Fruit fly (Drosophila melanogaster) whole organism, wandering third instar larva: ENCODE data around the gene CG13654.

ENCODE experiments used
- Abd-B ChIP-seq: fragments of >200 bp; optimal IDR thresholded peaks from 2 replicates; lab custom pipeline; 2017; ENCODE audit warnings: missing biosample characterization, missing genetic modification characterization
- CG32264 ChIP-seq: fragments of 200-800 bp; sonication (Bioruptor generic); optimal IDR thresholded peaks from 2 replicates; lab custom pipeline; 2016; ENCODE audit warnings: missing biosample characterization, missing genetic modification characterization
- CG9705 ChIP-seq: fragments of 200-800 bp; sonication (Bioruptor generic); optimal IDR thresholded peaks from 2 replicates; lab custom pipeline; 2018; ENCODE audit warnings: missing biosample characterization, mild to moderate bottlenecking, missing genetic modification characterization
- CrebA ChIP-seq: fragments of 200-800 bp; sonication (Bioruptor generic); optimal IDR thresholded peaks from 2 replicates; lab custom pipeline; 2016; ENCODE audit warnings: missing biosample characterization, mild to moderate bottlenecking, missing genetic modification characterization, borderline replicate concordance
- Dfd ChIP-seq: fragments of >200 bp; optimal IDR thresholded peaks from 2 replicates; lab custom pipeline; 2017; ENCODE audit warnings: missing biosample characterization, missing genetic modification characterization
- Dif ChIP-seq: fragments of 200-275, 200-300 bp; sonication (Bioruptor generic); optimal IDR thresholded peaks from 2 replicates; lab custom pipeline; 2018; ENCODE audit warnings: missing biosample characterization, missing genetic modification characterization; ENCODE audit not compliant: partially characterized antibody
- GATAd ChIP-seq: sonication (Bioruptor generic); optimal IDR thresholded peaks from 2 replicates; lab custom pipeline; 2016; ENCODE audit warnings: missing biosample characterization, missing genetic modification characterization
- HLH106 ChIP-seq: fragments of 200-800 bp; optimal IDR thresholded peaks from 3 replicates; lab custom pipeline; 2019; ENCODE audit warnings: missing biosample characterization, mild to moderate bottlenecking, missing genetic modification characterization, moderate library complexity
- Hnf4 ChIP-seq: fragments of 200-800 bp; sonication (Bioruptor generic); optimal IDR thresholded peaks from 2 replicates; lab custom pipeline; 2016; ENCODE audit warnings: missing biosample characterization, mild to moderate bottlenecking, missing genetic modification characterization
- Hr78 ChIP-seq: fragments of >200 bp; optimal IDR thresholded peaks from 2 replicates; lab custom pipeline; 2017; ENCODE audit warnings: missing biosample characterization, missing genetic modification characterization
- Hr83 ChIP-seq: fragments of 200-300 bp; sonication (Bioruptor generic); optimal IDR thresholded peaks from 2 replicates; lab custom pipeline; 2016; ENCODE audit warnings: missing biosample characterization, mild to moderate bottlenecking, missing genetic modification characterization, moderate library complexity; ENCODE audit not compliant: poor library complexity, severe bottlenecking
- Jra ChIP-seq: sonication (Bioruptor generic); optimal IDR thresholded peaks from 2 replicates; lab custom pipeline; 2016; ENCODE audit warnings: missing biosample characterization, missing genetic modification characterization
- Mio ChIP-seq: sonication (Bioruptor generic); optimal IDR thresholded peaks from 2 replicates; lab custom pipeline; 2016; ENCODE audit warnings: missing biosample characterization, missing genetic modification characterization
- Myc ChIP-seq: fragments of >200 bp; optimal IDR thresholded peaks from 2 replicates; lab custom pipeline; 2017
- N ChIP-seq: fragments of >200 bp; optimal IDR thresholded peaks from 2 replicates; lab custom pipeline; 2018; ENCODE audit warnings: missing biosample characterization, missing external identifiers, missing genetic modification characterization
- OdsH ChIP-seq: fragments of 200-800 bp; sonication (Bioruptor generic); optimal IDR thresholded peaks from 2 replicates; lab custom pipeline; 2016; ENCODE audit warnings: missing biosample characterization, mild to moderate bottlenecking, missing genetic modification characterization
- Rel ChIP-seq, 2 experiments: fragments of 200-800 bp; sonication (Bioruptor generic) in 1 of 2; optimal IDR thresholded peaks; 2 replicates in 1 of 2; 3 replicates in 1 of 2; lab custom pipeline; 2016 to 2019; ENCODE audit warnings: mild to moderate bottlenecking in 2 of 2, missing biosample characterization in 2 of 2, missing genetic modification characterization in 2 of 2, moderate library complexity in 1 of 2
- Sp1 ChIP-seq: fragments of 200-800 bp; sonication (Bioruptor generic); optimal IDR thresholded peaks from 3 replicates; lab custom pipeline; 2019; ENCODE audit warnings: missing biosample characterization, mild to moderate bottlenecking, missing genetic modification characterization, moderate library complexity
- Vsx2 ChIP-seq: fragments of 200-300, 225-300 bp; sonication (Bioruptor generic); optimal IDR thresholded peaks from 2 replicates; lab custom pipeline; 2018; ENCODE audit warnings: missing biosample characterization, missing genetic modification characterization; ENCODE audit not compliant: partially characterized antibody
- br ChIP-seq: fragments of 200-800 bp; sonication (Bioruptor generic); optimal IDR thresholded peaks from 2 replicates; lab custom pipeline; 2016; ENCODE audit warnings: missing biosample characterization, missing genetic modification characterization
- brk ChIP-seq: fragments of 200-800 bp; sonication (Bioruptor generic); optimal IDR thresholded peaks from 2 replicates; lab custom pipeline; 2016; ENCODE audit warnings: missing biosample characterization, mild to moderate bottlenecking, missing genetic modification characterization
- dl ChIP-seq, 2 experiments: fragments of 175-275, 200-275 bp in 1 of 2; fragments of 200-275 bp in 1 of 2; sonication (Bioruptor generic); optimal IDR thresholded peaks; lab custom pipeline; 2018; ENCODE audit warnings: mild to moderate bottlenecking in 2 of 2, missing biosample characterization in 2 of 2, missing genetic modification characterization in 2 of 2, moderate library complexity in 2 of 2; ENCODE audit not compliant: partially characterized antibody in 2 of 2, insufficient read depth in 1 of 2
- dmrt93B ChIP-seq: fragments of 200-800 bp; sonication (Bioruptor generic); optimal IDR thresholded peaks from 2 replicates; lab custom pipeline; 2018; ENCODE audit warnings: missing biosample characterization, mild to moderate bottlenecking, missing genetic modification characterization
- dsf ChIP-seq: sonication (Bioruptor generic); optimal IDR thresholded peaks from 2 replicates; lab custom pipeline; 2016; ENCODE audit warnings: missing biosample characterization, missing genetic modification characterization, borderline replicate concordance
- ey ChIP-seq: fragments of 200-800 bp; sonication (Bioruptor generic); optimal IDR thresholded peaks from 2 replicates; lab custom pipeline; 2016; ENCODE audit warnings: missing biosample characterization, missing genetic modification characterization
- foxo ChIP-seq, 2 experiments: fragments of 200-800 bp; sonication (Bioruptor generic); optimal IDR thresholded peaks; 2 replicates in 1 of 2; 3 replicates in 1 of 2; lab custom pipeline; 2016 to 2017; ENCODE audit warnings: missing biosample characterization in 2 of 2, missing genetic modification characterization in 2 of 2
- fru ChIP-seq: fragments of 200-800 bp; sonication (Bioruptor generic); optimal IDR thresholded peaks from 3 replicates; lab custom pipeline; 2016; ENCODE audit warnings: missing biosample characterization, mild to moderate bottlenecking, missing genetic modification characterization
- h ChIP-seq: fragments of 200-800 bp; sonication (Bioruptor generic); optimal IDR thresholded peaks from 3 replicates; lab custom pipeline; 2016; ENCODE audit warnings: missing biosample characterization, mild to moderate bottlenecking, missing genetic modification characterization
- jim ChIP-seq: fragments of 175-275, 200-325 bp; sonication (Bioruptor generic); optimal IDR thresholded peaks from 2 replicates; lab custom pipeline; 2016; ENCODE audit warnings: missing biosample characterization, mild to moderate bottlenecking, missing genetic modification characterization
- lola ChIP-seq: fragments of >200 bp; optimal IDR thresholded peaks from 2 replicates; lab custom pipeline; 2017; ENCODE audit warnings: missing biosample characterization, missing genetic modification characterization
- psq ChIP-seq: fragments of 200-800 bp; sonication (Bioruptor generic); optimal IDR thresholded peaks from 3 replicates; lab custom pipeline; 2017; ENCODE audit warnings: missing biosample characterization, mild to moderate bottlenecking, missing genetic modification characterization, moderate library complexity
- rgr ChIP-seq: fragments of 200-800 bp; sonication (Bioruptor generic); optimal IDR thresholded peaks from 3 replicates; lab custom pipeline; 2016; ENCODE audit warnings: missing biosample characterization, mild to moderate bottlenecking, missing genetic modification characterization
- sage ChIP-seq: fragments of 200-800 bp; sonication (Bioruptor generic); optimal IDR thresholded peaks from 2 replicates; lab custom pipeline; 2016; ENCODE audit warnings: missing biosample characterization, mild to moderate bottlenecking, missing genetic modification characterization
- sv ChIP-seq: fragments of 200-800 bp; sonication (Bioruptor generic); optimal IDR thresholded peaks from 3 replicates; lab custom pipeline; 2016; ENCODE audit warnings: missing biosample characterization, missing genetic modification characterization
- tai ChIP-seq: sonication (Bioruptor generic); optimal IDR thresholded peaks from 2 replicates; lab custom pipeline; 2016; ENCODE audit warnings: missing biosample characterization, missing genetic modification characterization
- usp ChIP-seq: fragments of >200 bp; optimal IDR thresholded peaks from 2 replicates; lab custom pipeline; 2017; ENCODE audit warnings: missing biosample characterization, missing genetic modification characterization
- woc ChIP-seq: sonication (Bioruptor generic); optimal IDR thresholded peaks from 2 replicates; lab custom pipeline; 2016; ENCODE audit warnings: missing biosample characterization, mild to moderate bottlenecking, missing genetic modification characterization

Gene CG13654

DNA sequence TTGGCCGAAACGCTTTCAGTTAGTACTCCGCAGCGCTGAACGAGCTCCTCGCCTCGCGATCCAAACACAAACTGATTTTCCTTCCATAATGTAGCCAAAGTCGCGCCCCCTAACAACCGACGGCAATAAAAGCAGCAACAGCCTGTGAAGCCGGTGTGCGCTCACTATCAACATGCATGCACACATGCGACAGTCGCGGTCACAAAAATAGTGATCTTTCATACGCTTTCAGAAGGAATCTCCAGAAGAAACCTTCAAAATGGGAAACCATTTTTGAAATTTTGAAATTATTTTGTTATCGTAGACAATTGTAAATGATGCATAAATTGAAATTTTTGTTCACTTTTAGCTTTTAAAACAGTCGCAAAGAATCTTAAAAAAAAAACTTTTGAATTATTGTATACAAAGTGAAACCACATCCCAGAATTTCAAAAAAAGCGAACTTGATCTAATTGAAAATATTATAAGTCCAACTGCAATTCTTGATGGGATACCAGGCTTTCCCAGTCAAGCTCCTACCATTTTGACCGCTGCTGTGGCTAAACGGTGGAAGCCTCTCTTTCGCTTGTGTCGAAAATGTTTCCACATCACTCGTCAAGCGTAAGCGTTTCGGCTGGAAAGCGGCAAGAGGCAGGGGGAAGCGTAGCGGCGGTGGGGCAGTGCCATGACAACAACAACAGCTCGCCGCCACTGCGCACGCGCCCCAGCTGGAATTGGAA, 32.8 kb downstream of the CG13654 start, which contains the start of gene Cad96Cb:
TSS of gene Cad96Cb (minus strand) at position 51 of the 719 bp plus-strand sequence.
- TF ChIP-seq rgr (GFP tag; lab: Kevin White, UChicago), result peak; percentile 84
- TF ChIP-seq brk (GFP tag; lab: Kevin White, UChicago), result no peak
- TF ChIP-seq N (GFP tag; lab: Kevin White, UChicago), result no peak
- TF ChIP-seq Mio (GFP tag; lab: Kevin White, UChicago), result no peak
- TF ChIP-seq usp (GFP tag; lab: Kevin White, UChicago), result no peak
- TF ChIP-seq jim (GFP tag; lab: Kevin White, UChicago), result no peak
- peak; percentile 84 for TF ChIP-seq psq (GFP tag; lab: Kevin White, UChicago)
- TF ChIP-seq Hr83 (GFP tag; lab: Kevin White, UChicago), result peak; percentile 9
- TF ChIP-seq Sp1 (GFP tag; lab: Kevin White, UChicago), result peak; percentile 91
- TF ChIP-seq Jra (GFP tag; lab: Kevin White, UChicago), result peak; percentile 66
- TF ChIP-seq HLH106 (tag; lab: Kevin White, UChicago), result peak; percentile 86
- peak; percentile 93 for TF ChIP-seq woc (GFP tag; lab: Kevin White, UChicago)
- TF ChIP-seq Abd-B (GFP tag; lab: Kevin White, UChicago), result no peak
- TF ChIP-seq Myc, result no peak
- peak; percentile 73 for TF ChIP-seq sv
- no peak for TF ChIP-seq CrebA
- no peak for TF ChIP-seq Dif
- peak; percentile 90 for TF ChIP-seq fru (GFP tag; lab: Kevin White, UChicago)
- TF ChIP-seq lola (GFP tag; lab: Kevin White, UChicago), result no peak
- peak; percentile 13 for TF ChIP-seq GATAd (GFP tag; lab: Kevin White, UChicago)
- TF ChIP-seq OdsH (GFP tag; lab: Kevin White, UChicago), result peak; percentile 86
- TF ChIP-seq CG32264 (GFP tag; lab: Kevin White, UChicago), result peak; percentile 63
- TF ChIP-seq tai, result no peak
- TF ChIP-seq h (GFP tag; lab: Kevin White, UChicago), result peak; percentile 88
- TF ChIP-seq Hnf4, result peak; percentile 53
- TF ChIP-seq Dfd (GFP tag; lab: Kevin White, UChicago), result no peak
- no peak for TF ChIP-seq Hr78 (GFP tag; lab: Kevin White, UChicago)
- TF ChIP-seq dmrt93B (GFP tag; lab: Kevin White, UChicago), result peak; percentile 87
- peak; percentile 14 for TF ChIP-seq dsf (GFP tag; lab: Kevin White, UChicago)
- no peak for TF ChIP-seq Vsx2
- peak; percentile 47 for TF ChIP-seq sage
- TF ChIP-seq Rel (GFP tag; optimal IDR thresholded peaks at IDR 0.05; lab: Kevin White, UChicago), result peak; percentile 31
- peak; percentile 6 for TF ChIP-seq Rel (tag; optimal IDR thresholded peaks at IDR 0.05; lab: Kevin White, UChicago)
- peak; percentile 70 for TF ChIP-seq CG9705 (GFP tag; lab: Kevin White, UChicago)
- peak; percentile 86 for TF ChIP-seq ey (GFP tag; lab: Kevin White, UChicago)
- peak in 1 of 2 experiments; percentile 89 for TF ChIP-seq foxo (GFP tag; optimal IDR thresholded peaks at IDR 0.05; lab: Kevin White, UChicago)
- TF ChIP-seq dl (GFP tag; optimal IDR thresholded peaks at IDR 0.05; lab: Kevin White, UChicago; ENCODE audit: insufficient read depth in 1 of 2, partially characterized antibody in 2 of 2), result peak in 1 of 2 experiments; percentile 15
- TF ChIP-seq br (GFP tag; lab: Kevin White, UChicago), result peak; percentile 86

dm6 chr3R:25235362-25235761, 35.7 kb downstream of the CG13654 start, which contains the start of gene Sil1:
Sil1 (minus strand) TSS chr3R:25235529.
- TF ChIP-seq rgr (GFP tag; lab: Kevin White, UChicago) (peak; percentile 10), Abd-B (GFP tag; lab: Kevin White, UChicago) (no peak)
